Worm (Caenorhabditis elegans): ENCODE data around the gene enpp-1.

DNA sequence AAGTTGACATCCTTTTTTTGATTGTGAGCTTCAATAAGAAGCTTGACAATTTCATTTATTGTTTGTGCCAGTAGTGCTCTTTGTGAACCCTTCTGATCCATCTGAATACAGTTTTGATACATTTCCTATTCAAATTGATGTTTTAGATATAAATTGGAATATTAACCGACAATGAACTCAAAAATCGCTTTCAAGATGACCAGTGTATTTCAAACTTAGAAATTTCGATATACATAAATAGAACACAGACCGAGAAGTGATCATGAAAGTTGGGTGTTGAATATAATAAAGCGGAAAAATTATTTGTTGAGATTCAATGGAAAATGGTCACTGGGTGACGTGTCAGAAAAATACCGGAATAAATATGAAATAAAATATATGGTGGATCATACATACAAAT, 50.1 kb downstream of the enpp-1 start, which contains the start of gene elpc-3:
- TF ChIP-seq him-1 (tag; optimal IDR thresholded peaks at IDR 0.05) (no peak), W03F9.2 (tag; optimal IDR thresholded peaks at IDR 0.05) (no peak)

All from whole organism, L4/young adult.